Worm (Caenorhabditis elegans): Measurements from ENCODE around the gene T04F8.8.

The T04F8.8 gene

ce11 chrX:11690014-11690591, 42.8 kb downstream of the T04F8.8 start, which contains the start of the genes C44C10.10 and C44C10.5:
C44C10.10 (plus strand) TSS chrX:11690314.
C44C10.5 (plus strand) TSS chrX:11690541.
- TF ChIP-seq pha-4 (tag; optimal IDR thresholded peaks at IDR 0.05): no peak
- TF ChIP-seq nhr-76 (tag; optimal IDR thresholded peaks at IDR 0.05): no peak
- TF ChIP-seq unc-62 (GFP tag; optimal IDR thresholded peaks at IDR 0.05): no peak
- TF ChIP-seq unc-39 (tag; optimal IDR thresholded peaks at IDR 0.05): no peak
- TF ChIP-seq nhr-2 (tag; optimal IDR thresholded peaks at IDR 0.05): no peak
- TF ChIP-seq elt-1 (tag; optimal IDR thresholded peaks at IDR 0.05; ENCODE audit: borderline replicate concordance, insufficient read depth): peak; percentile 30
- no peak for TF ChIP-seq mep-1 (tag; optimal IDR thresholded peaks at IDR 0.05)
- TF ChIP-seq lsy-2 (tag; optimal IDR thresholded peaks at IDR 0.05): no peak
- TF ChIP-seq blmp-1 (tag; optimal IDR thresholded peaks at IDR 0.05): no peak

- TF ChIP-seq ceh-43 (GFP tag; optimal IDR thresholded peaks at IDR 0.05) (no peak), flh-1 (GFP tag; optimal IDR thresholded peaks at IDR 0.05) (no peak), nhr-76 (tag; optimal IDR thresholded peaks at IDR 0.05) (no peak), zip-8 (tag; optimal IDR thresholded peaks at IDR 0.05) (no peak), unc-62 (GFP tag; optimal IDR thresholded peaks at IDR 0.05) (no peak), nhr-2 (tag; optimal IDR thresholded peaks at IDR 0.05) (peak; percentile 5), hlh-1 (tag; optimal IDR thresholded peaks at IDR 0.05) (peak; percentile 34), blmp-1 (tag; optimal IDR thresholded peaks at IDR 0.05) (no peak), tbx-8 (GFP tag; optimal IDR thresholded peaks at IDR 0.05) (no peak), nhr-237 (tag; optimal IDR thresholded peaks at IDR 0.05) (no peak), mep-1 (tag; optimal IDR thresholded peaks at IDR 0.05) (peak; percentile 34), unc-120 (tag; optimal IDR thresholded peaks at IDR 0.05; ENCODE audit: poor library complexity, severe bottlenecking) (no peak), ces-1 (GFP tag; optimal IDR thresholded peaks at IDR 0.05) (no peak), snpc-4 (tag; optimal IDR thresholded peaks at IDR 0.05) (no peak), M03D4.4 (tag; optimal IDR thresholded peaks at IDR 0.05) (no peak), unc-39 (tag; optimal IDR thresholded peaks at IDR 0.05) (no peak)
Measured at ce11 chrX:11693092-11693491, 45.8 kb downstream of the T04F8.8 start, which contains the start of gene smcl-1. smcl-1 (plus strand) TSS chrX:11693464.

- TF ChIP-seq elt-3 (tag; optimal IDR thresholded peaks at IDR 0.05) (no peak), ztf-11 (tag; optimal IDR thresholded peaks at IDR 0.05) (no peak), bed-3 (GFP tag; optimal IDR thresholded peaks at IDR 0.05) (no peak), unc-62 (GFP tag; optimal IDR thresholded peaks at IDR 0.05) (no peak), nhr-12 (tag; optimal IDR thresholded peaks at IDR 0.05) (no peak)
Measured at ce11 chrX:11696696-11697095, 49.4 kb downstream of the T04F8.8 start, which contains the start of gene C44C10.12. C44C10.12 (plus strand) TSS chrX:11696996.

Data from whole organism, mixed stage, embryonic.